Fruit fly (Drosophila melanogaster): ENCODE measurements around the gene CG5567.
A peak's percentile ranks its signal among the peaks of the same experiment; 100 is the strongest.

Gene CG5567

DNA sequence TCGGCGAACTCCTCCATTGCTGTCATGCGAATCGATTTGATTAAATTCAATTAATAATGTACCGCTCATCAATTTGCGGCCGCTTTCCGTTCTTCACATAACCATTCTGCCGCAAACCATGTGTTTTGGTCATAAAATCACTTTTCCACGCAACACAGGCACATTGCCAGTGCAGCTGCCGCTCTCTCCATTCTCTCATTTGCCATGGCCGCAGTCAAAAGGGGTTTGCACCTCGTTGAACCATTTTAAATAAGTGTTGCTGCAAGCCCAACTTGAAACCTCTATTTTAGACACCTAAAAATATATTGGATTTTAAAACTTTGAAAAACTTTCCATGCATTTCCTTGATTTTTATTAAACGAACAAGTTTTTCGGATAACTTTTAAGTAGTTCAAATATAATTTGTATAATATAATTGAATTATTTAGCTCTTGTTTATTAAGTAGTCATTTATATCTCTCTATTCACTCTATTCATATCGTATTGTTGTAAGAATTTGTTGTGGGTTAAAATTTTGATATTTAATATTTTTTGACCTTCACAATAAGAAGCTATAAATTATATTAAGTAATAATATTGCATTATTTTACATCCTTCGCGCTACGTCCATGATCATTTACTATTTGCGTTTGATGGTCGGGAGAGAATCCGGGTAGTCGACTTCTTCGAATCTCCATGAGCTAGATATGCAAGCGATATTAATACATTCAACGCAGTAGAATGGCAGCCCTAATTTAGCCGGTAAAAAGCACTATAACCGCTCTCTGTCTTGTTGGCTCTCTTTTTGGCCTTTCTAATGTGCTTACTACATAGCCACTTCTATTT lies 13.5 kb upstream of the CG5567 start, which contains the start of gene CG5535 (continued):
- TF ChIP-seq CG4730 (GFP tag; IDR thresholded peaks at IDR 0.05) (peak; percentile 44), Hmx (GFP tag; optimal IDR thresholded peaks at IDR 0.05) (peak; percentile 44), otp (GFP tag; IDR thresholded peaks at IDR 0.05) (peak; percentile 72), sr (GFP tag; IDR thresholded peaks at IDR 0.05) (no peak), CG15601 (tag; optimal IDR thresholded peaks at IDR 0.05) (peak; percentile 82), CG11695 (GFP tag; IDR thresholded peaks at IDR 0.05) (peak; percentile 44; the same call in 1 of the 3 replicates), CG11504 (tag; optimal IDR thresholded peaks at IDR 0.05) (peak; percentile 90), nmo (GFP tag; optimal IDR thresholded peaks at IDR 0.05) (peak; percentile 92), CG9797 (GFP tag; optimal IDR thresholded peaks at IDR 0.05) (no peak), HHEX (GFP tag; optimal IDR thresholded peaks at IDR 0.05) (peak; percentile 66), CG1832 (GFP tag; optimal IDR thresholded peaks at IDR 0.05) (no peak), CG4282 (GFP tag; optimal IDR thresholded peaks at IDR 0.05) (no peak), Hey (tag; optimal IDR thresholded peaks at IDR 0.05) (no peak), onecut (GFP tag; IDR thresholded peaks at IDR 0.05) (peak; percentile 67), CG6683 (GFP tag; optimal IDR thresholded peaks at IDR 0.05) (peak; percentile 33), pzg (GFP tag; optimal IDR thresholded peaks at IDR 0.05) (no peak), zfh2 (GFP tag; optimal IDR thresholded peaks at IDR 0.05) (peak; percentile 61), lola (GFP tag; optimal IDR thresholded peaks at IDR 0.05) (peak in 1 of 3 experiments; percentile 92), Nf-YA (GFP tag; IDR thresholded peaks at IDR 0.05) (peak; percentile 29; the same call in 1 of the 2 replicates), repo (GFP tag; optimal IDR thresholded peaks at IDR 0.05) (no peak), CG10321 (GFP tag; IDR thresholded peaks at IDR 0.05) (no peak), CG16863 (GFP tag; optimal IDR thresholded peaks at IDR 0.05) (no peak), CG6791 (GFP tag; IDR thresholded peaks at IDR 0.05; ENCODE audit: partially characterized antibody) (peak; percentile 52; the same call in 1 of the 3 replicates), CG14441 (GFP tag; IDR thresholded peaks at IDR 0.05) (peak; percentile 76), CoRest (tag; optimal IDR thresholded peaks at IDR 0.05) (peak; percentile 93), crp (GFP tag; optimal IDR thresholded peaks at IDR 0.05) (peak in 1 of 2 experiments; percentile 21), stc (GFP tag; IDR thresholded peaks at IDR 0.05) (peak; percentile 53), cad (GFP tag; optimal IDR thresholded peaks at IDR 0.05) (no peak), CG8089 (GFP tag; optimal IDR thresholded peaks at IDR 0.05) (no peak), pros (GFP tag; optimal IDR thresholded peaks at IDR 0.05) (peak; percentile 63), CG11456 (GFP tag; IDR thresholded peaks at IDR 0.05) (peak; percentile 77), CG16815 (GFP tag; optimal IDR thresholded peaks at IDR 0.05) (peak; percentile 86), cato (GFP tag; optimal IDR thresholded peaks at IDR 0.05; ENCODE audit: borderline replicate concordance) (peak; percentile 69), CG4617 (GFP tag; optimal IDR thresholded peaks at IDR 0.05; ENCODE audit: borderline replicate concordance) (peak; percentile 7), CG30431 (GFP tag; optimal IDR thresholded peaks at IDR 0.05) (peak; percentile 56), CG13424 (tag; optimal IDR thresholded peaks at IDR 0.05) (peak; percentile 91), Fer1 (GFP tag; optimal IDR thresholded peaks at IDR 0.05) (peak; percentile 48), YL-1 (GFP tag; optimal IDR thresholded peaks at IDR 0.05) (peak; percentile 61), shn (GFP tag; optimal IDR thresholded peaks at IDR 0.05) (peak; percentile 34), CkIIα-i1 (GFP tag; IDR thresholded peaks at IDR 0.05) (no peak), CrebB (tag; optimal IDR thresholded peaks at IDR 0.05) (no peak), abd-A (tag; optimal IDR thresholded peaks at IDR 0.05) (no peak), CG13624 (GFP tag; optimal IDR thresholded peaks at IDR 0.05) (peak; percentile 30), prd (optimal IDR thresholded peaks at IDR 0.05) (no peak), prd (GFP tag; IDR thresholded peaks at IDR 0.05) (peak; percentile 62), pita (GFP tag; optimal IDR thresholded peaks at IDR 0.05) (no peak), Camta (GFP tag; optimal IDR thresholded peaks at IDR 0.05) (peak; percentile 19), Dfd (GFP tag; optimal IDR thresholded peaks at IDR 0.05) (no peak)
